Worm (Caenorhabditis elegans) whole organism, L2 larva: ENCODE measurements around the gene F36A4.2.

Experiments used
- C34F6.9 ChIP-seq: fragments of 150-350 bp; optimal IDR thresholded peaks from 2 replicates; lab custom pipeline; 2014; ENCODE audit warnings: missing biosample characterization, missing genetic modification characterization
- F13H6.1 ChIP-seq: sonication (generic microtip); optimal IDR thresholded peaks from 2 replicates; lab custom pipeline; 2016; ENCODE audit warnings: missing genetic modification characterization, missing compliant biosample characterization
- aly-2 ChIP-seq: fragments of 150-350 bp; optimal IDR thresholded peaks from 2 replicates; lab custom pipeline; 2014; ENCODE audit warnings: missing biosample characterization, missing genetic modification characterization
- ama-1 ChIP-seq: fragments of 150-350 bp; optimal IDR thresholded peaks from 2 replicates; lab custom pipeline; 2018; ENCODE audit warnings: inconsistent platforms
- blmp-1 ChIP-seq: sonication (generic microtip); optimal IDR thresholded peaks from 2 replicates; lab custom pipeline; 2017; ENCODE audit warnings: missing genetic modification characterization, mild to moderate bottlenecking, missing compliant biosample characterization, antibody characterized with exemption, moderate library complexity; ENCODE audit not compliant: insufficient read depth
- ceh-16 ChIP-seq: fragments of 150-350 bp; optimal IDR thresholded peaks from 2 replicates; lab custom pipeline; 2014; ENCODE audit warnings: missing biosample characterization, missing genetic modification characterization
- crh-2 ChIP-seq: sonication (generic microtip); optimal IDR thresholded peaks from 2 replicates; lab custom pipeline; 2017; ENCODE audit warnings: missing biosample characterization, missing genetic modification characterization
- dmd-4 ChIP-seq: sonication (generic microtip); optimal IDR thresholded peaks from 2 replicates; lab custom pipeline; 2017; ENCODE audit warnings: missing biosample characterization, missing genetic modification characterization
- elt-3 ChIP-seq: sonication (generic microtip); optimal IDR thresholded peaks from 2 replicates; lab custom pipeline; 2017; ENCODE audit warnings: missing biosample characterization, missing genetic modification characterization
- gmeb-1 ChIP-seq: fragments of 150-350 bp; optimal IDR thresholded peaks from 2 replicates; lab custom pipeline; 2014; ENCODE audit warnings: missing biosample characterization, missing genetic modification characterization
- lin-39 ChIP-seq: fragments of 150-350 bp; optimal IDR thresholded peaks from 2 replicates; lab custom pipeline; 2014; ENCODE audit warnings: missing biosample characterization, missing genetic modification reagents, missing genetic modification characterization
- lsy-2 ChIP-seq, 2 experiments: fragments of 150-350 bp in 1 of 2; sonication (generic microtip) in 1 of 2; optimal IDR thresholded peaks; 2 replicates each; lab custom pipeline; 2014 to 2017; ENCODE audit warnings: missing biosample characterization in 2 of 2, missing genetic modification characterization in 2 of 2
- mab-5 ChIP-seq: fragments of 150-350 bp; optimal IDR thresholded peaks from 2 replicates; lab custom pipeline; 2014; ENCODE audit warnings: missing biosample characterization, missing genetic modification characterization
- mbf-1 ChIP-seq: sonication (generic microtip); optimal IDR thresholded peaks from 2 replicates; lab custom pipeline; 2017; ENCODE audit warnings: missing biosample characterization, missing genetic modification characterization
- nhr-12 ChIP-seq: fragments of 150-350 bp; optimal IDR thresholded peaks from 2 replicates; lab custom pipeline; 2014; ENCODE audit warnings: missing biosample characterization, missing genetic modification characterization
- nhr-21 ChIP-seq: fragments of 150-350 bp; optimal IDR thresholded peaks from 2 replicates; lab custom pipeline; 2014; ENCODE audit warnings: missing biosample characterization, missing genetic modification characterization
- nhr-23 ChIP-seq: fragments of 150-350 bp; optimal IDR thresholded peaks from 2 replicates; lab custom pipeline; 2014; ENCODE audit warnings: missing biosample characterization, missing genetic modification reagents, missing genetic modification characterization
- nhr-25 ChIP-seq: fragments of 150-350 bp; sonication (generic microtip); optimal IDR thresholded peaks from 3 replicates; lab custom pipeline; 2014; ENCODE audit warnings: missing biosample characterization, missing genetic modification characterization
- nhr-77 ChIP-seq: fragments of 150-350 bp; optimal IDR thresholded peaks from 2 replicates; lab custom pipeline; 2014; ENCODE audit warnings: missing biosample characterization, missing genetic modification characterization
- peb-1 ChIP-seq: fragments of 150-350 bp; optimal IDR thresholded peaks from 2 replicates; lab custom pipeline; 2014; ENCODE audit warnings: missing biosample characterization, missing genetic modification characterization
- sem-4 ChIP-seq: fragments of 150-350 bp; optimal IDR thresholded peaks from 2 replicates; lab custom pipeline; 2014; ENCODE audit warnings: missing biosample characterization, missing genetic modification reagents, missing genetic modification characterization
- sma-9 ChIP-seq, 2 experiments: fragments of 150-350 bp in 1 of 2; sonication (generic microtip) in 1 of 2; optimal IDR thresholded peaks; 2 replicates each; lab custom pipeline; 2014 to 2016; ENCODE audit warnings: missing genetic modification characterization in 2 of 2, mild to moderate bottlenecking in 1 of 2, missing biosample characterization in 1 of 2, missing compliant biosample characterization in 1 of 2, missing genetic modification reagents in 1 of 2, moderate library complexity in 1 of 2
- snpc-4 ChIP-seq: fragments of 150-350 bp; optimal IDR thresholded peaks from 2 replicates; lab custom pipeline; 2014; ENCODE audit warnings: missing biosample characterization, missing genetic modification characterization
- unc-39 ChIP-seq: fragments of 150-350 bp; optimal IDR thresholded peaks from 2 replicates; lab custom pipeline; 2014; ENCODE audit warnings: missing biosample characterization, missing genetic modification characterization
- unc-55 ChIP-seq: fragments of 150-350 bp; sonication (generic microtip); optimal IDR thresholded peaks from 3 replicates; lab custom pipeline; 2014; ENCODE audit warnings: missing biosample characterization, missing genetic modification reagents, missing genetic modification characterization
- unc-62 ChIP-seq: fragments of 150-350 bp; optimal IDR thresholded peaks from 2 replicates; lab custom pipeline; 2014; ENCODE audit warnings: missing biosample characterization, missing genetic modification reagents, missing genetic modification characterization
- zag-1 ChIP-seq: fragments of 150-350 bp; optimal IDR thresholded peaks from 2 replicates; lab custom pipeline; 2014; ENCODE audit warnings: missing biosample characterization, missing genetic modification characterization
- ztf-11 ChIP-seq: sonication (generic microtip); optimal IDR thresholded peaks from 2 replicates; lab custom pipeline; 2017; ENCODE audit warnings: missing biosample characterization, missing genetic modification characterization
- ztf-4 ChIP-seq: fragments of 150-350 bp; optimal IDR thresholded peaks from 2 replicates; lab custom pipeline; 2014; ENCODE audit warnings: missing biosample characterization, missing genetic modification characterization

The F36A4.2 gene

DNA sequence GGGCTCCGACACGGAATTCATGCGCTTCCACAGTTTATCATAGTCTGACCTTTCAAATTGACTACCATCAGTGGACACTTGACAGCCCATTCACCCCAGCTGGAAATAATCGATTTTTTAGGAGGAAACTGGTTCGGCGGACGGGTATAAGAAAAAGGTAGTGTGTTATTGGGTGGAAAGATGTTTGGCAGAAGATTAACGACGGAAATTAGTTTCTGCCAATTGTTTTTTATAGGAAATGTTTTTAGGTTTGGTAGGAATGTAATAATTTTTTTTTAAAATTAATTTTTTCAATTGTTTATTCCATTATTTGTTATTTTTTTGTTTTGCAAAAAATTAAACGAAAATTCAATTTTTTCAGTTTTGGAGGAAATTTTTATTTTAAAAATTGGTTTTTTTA is 28.0 kb downstream of the F36A4.2 start, which contains the start of gene F15E6.9:
Gene F15E6.9, minus strand, starts transcription at position 101 of the 400 bp plus-strand sequence.
- TF ChIP-seq dmd-4 (tag; lab: Kevin White, UChicago) (no peak), blmp-1 (tag; lab: Kevin White, UChicago) (no peak), unc-62 (GFP tag; lab: Kevin White, UChicago) (no peak), C34F6.9 (no peak), mbf-1 (tag; lab: Kevin White, UChicago) (no peak)

DNA sequence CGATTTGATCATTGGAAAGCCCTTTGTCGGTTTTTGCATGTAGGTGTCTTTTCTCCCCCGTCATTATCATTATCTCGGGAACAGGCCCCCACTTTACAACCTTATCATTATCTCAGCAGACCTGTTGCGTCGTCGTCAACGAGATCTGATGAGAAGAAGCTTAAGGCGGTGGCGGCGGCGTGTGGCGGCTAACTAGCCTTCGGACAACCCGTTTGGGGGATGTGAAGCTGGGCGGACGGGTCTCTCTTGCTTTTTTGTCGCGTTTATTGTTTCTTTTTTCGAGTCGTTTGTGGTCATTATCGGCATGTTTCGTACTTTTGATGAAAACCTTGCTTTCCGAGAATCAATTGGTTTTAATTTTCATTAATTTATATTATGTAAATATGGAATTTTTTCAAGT is 29.0 kb downstream of the F36A4.2 start:
- TF ChIP-seq nhr-21 (tag; lab: Kevin White, UChicago) (peak; percentile 30), nhr-25 (tag; lab: Kevin White, UChicago) (peak; percentile 44), zag-1 (tag; lab: Kevin White, UChicago) (no peak)

DNA sequence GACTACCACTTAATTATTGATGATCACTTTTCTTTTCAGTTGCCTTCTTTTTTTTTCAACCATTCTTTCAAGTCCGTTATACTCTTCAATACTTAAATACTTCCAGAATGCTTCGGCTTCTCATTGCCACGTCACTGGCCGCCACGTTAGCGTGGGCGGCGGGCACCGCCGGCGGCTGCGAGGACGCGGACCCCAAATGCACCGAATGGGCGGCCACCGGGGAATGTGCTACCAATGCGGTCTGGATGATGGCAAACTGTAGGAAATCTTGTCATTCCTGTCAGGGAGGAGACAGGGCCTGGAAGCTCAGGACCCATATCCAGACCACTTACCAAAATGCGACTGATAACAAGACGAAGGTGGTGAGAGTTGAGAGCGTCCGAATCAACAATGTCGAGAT is 30.2 kb downstream of the F36A4.2 start, which contains the start of gene lgc-22:
Gene lgc-22, plus strand, starts transcription at position 105 of the 400 bp plus-strand sequence.
- TF ChIP-seq peb-1, result no peak
- TF ChIP-seq F13H6.1 (tag; lab: Kevin White, UChicago), result no peak
- no peak for TF ChIP-seq ama-1
- TF ChIP-seq nhr-23, result no peak
- TF ChIP-seq unc-55, result no peak
- TF ChIP-seq zag-1 (tag; lab: Kevin White, UChicago), result no peak
- no peak for TF ChIP-seq mab-5 (tag; lab: Kevin White, UChicago)
- no peak for TF ChIP-seq snpc-4
- no peak for TF ChIP-seq blmp-1 (tag; lab: Kevin White, UChicago)
- TF ChIP-seq ztf-4 (tag; lab: Kevin White, UChicago), result no peak
- no peak for TF ChIP-seq ceh-16 (tag; lab: Kevin White, UChicago)
- TF ChIP-seq lsy-2 (tag; optimal IDR thresholded peaks at IDR 0.05; lab: Kevin White, UChicago), result no peak

DNA sequence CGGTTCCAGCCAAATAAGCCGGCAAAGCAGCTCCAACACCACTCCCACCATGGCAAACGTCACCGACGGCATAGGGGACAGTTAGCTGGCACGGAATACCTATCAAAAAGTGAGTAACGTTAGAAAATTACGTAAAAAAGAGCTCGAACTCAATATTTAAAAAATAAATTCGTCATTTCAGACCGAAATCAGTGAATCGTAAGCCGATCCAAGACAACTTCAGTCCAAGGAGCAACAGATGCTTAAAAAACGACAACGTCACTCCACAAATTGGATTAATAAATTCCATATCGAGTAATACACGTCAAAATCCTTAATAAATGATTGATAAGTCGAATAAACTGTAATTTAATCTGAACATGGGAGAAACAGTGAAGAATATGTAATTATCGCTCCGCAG is 35.3 kb downstream of the F36A4.2 start:
- TF ChIP-seq gmeb-1 (tag; lab: Kevin White, UChicago) (no peak), ama-1 (no peak), nhr-12 (no peak), nhr-23 (no peak), snpc-4 (no peak), ztf-4 (tag; lab: Kevin White, UChicago) (no peak), nhr-21 (tag; lab: Kevin White, UChicago) (no peak), unc-55 (no peak), sem-4 (tag; lab: Kevin White, UChicago) (no peak), ceh-16 (tag; lab: Kevin White, UChicago) (no peak), F13H6.1 (tag; lab: Kevin White, UChicago) (no peak)

DNA sequence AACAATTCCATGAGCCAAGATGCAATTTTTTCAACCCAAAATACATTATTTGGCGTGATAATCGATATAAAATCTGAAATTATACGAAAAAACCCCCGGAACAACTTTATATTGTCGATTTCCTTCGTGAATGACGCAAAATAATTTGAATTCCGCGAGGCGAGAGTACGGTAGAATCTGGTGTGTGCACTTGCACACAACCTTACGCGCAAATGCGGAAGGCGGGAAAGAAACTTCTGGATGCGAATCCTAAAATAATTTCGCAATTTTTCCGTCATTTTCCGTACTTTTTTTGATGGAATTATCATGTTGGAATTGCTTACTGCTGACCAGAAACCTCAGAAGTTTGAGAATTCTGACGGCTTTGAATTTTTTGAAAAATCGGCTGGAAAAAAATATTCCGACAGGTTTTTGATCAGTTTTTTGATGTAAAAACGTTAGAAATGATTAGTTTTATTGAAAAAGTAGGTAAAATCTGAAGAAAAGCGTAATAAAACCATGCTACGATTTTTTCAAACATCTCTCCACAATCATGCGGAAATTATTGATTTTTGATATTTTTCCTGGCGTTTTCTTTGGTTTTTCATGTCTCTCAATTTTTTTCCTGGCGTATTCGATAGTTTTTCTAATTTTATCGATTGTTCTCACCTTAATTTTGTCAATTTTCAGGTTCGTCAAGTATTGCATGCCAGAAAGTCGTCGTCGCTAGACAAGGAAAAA is 36.4 kb downstream of the F36A4.2 start, which contains the start of gene set-9:
Gene set-9, plus strand, starts transcription at position 670 of the 720 bp plus-strand sequence.
- TF ChIP-seq lsy-2 (tag; optimal IDR thresholded peaks at IDR 0.05; lab: Kevin White, UChicago) (no peak), unc-55 (no peak), mab-5 (tag; lab: Kevin White, UChicago) (no peak), nhr-23 (no peak)
- TF ChIP-seq, all 48 proteins: peak for 0

DNA sequence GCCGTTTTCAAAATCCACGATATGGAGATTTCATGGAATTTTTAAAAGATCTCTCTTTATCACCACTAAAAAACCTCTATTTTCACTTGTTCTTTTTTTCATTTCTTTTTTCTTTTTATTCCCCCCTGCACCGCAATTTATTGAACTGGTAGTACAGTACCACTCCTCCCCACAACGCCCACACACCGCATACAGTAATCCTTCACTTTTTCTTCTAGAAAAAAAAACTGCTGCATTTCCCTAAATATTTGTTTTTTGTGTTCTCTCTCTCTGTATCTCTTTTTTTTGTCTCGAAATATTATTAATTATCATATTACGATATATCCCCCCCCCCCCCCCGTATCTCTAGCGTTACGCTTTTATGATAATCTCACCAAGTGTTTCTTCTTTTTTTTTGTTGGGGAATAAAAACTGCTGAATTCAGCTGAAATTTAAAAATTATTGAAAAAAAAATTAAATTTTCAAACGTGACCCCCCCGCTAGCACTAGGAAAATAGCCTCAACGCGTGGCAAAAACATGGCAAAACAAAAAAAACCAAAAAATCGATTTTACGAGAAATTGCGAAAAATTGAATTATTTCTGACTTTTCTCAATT is 45.9 kb downstream of the F36A4.2 start, which contains the start of gene Y24D9B.1:
Gene Y24D9B.1, plus strand, starts transcription at position 546 of the 596 bp plus-strand sequence.
- TF ChIP-seq ama-1, result no peak
- no peak for TF ChIP-seq elt-3 (tag; lab: Kevin White, UChicago)
- TF ChIP-seq crh-2, result no peak
- no peak for TF ChIP-seq unc-62 (GFP tag; lab: Kevin White, UChicago)
- TF ChIP-seq lin-39 (tag; lab: Kevin White, UChicago), result no peak
- TF ChIP-seq nhr-21 (tag; lab: Kevin White, UChicago), result no peak
- no peak for TF ChIP-seq unc-39 (tag; lab: Kevin White, UChicago)
- no peak for TF ChIP-seq unc-55
- no peak for TF ChIP-seq C34F6.9
- TF ChIP-seq ztf-11, result no peak

DNA sequence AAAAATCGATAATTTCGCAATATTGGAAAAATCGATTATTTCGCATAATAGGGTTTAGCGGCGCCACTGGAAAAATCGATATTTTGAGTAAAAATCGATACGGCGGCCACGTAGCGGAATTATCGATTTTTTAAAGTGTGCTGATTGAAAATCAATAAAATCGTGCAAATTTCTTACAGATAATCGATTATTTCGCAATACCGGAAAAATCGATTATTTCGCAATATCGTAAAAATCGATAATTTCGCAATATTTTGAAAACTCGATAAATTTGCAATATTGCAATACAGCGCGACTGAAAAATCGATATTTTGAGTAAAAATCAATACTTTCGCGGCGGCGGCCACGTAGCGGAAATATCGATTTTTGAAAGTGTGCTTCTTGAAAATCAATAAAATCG is 46.6 kb downstream of the F36A4.2 start:
- TF ChIP-seq F13H6.1 (tag; lab: Kevin White, UChicago), result no peak
- no peak for TF ChIP-seq blmp-1 (tag; lab: Kevin White, UChicago)
- TF ChIP-seq lsy-2 (tag; optimal IDR thresholded peaks at IDR 0.05; lab: Kevin White, UChicago), result no peak
- no peak for TF ChIP-seq sma-9 (GFP tag; optimal IDR thresholded peaks at IDR 0.05; lab: Kevin White, UChicago)
- TF ChIP-seq sma-9 (tag; optimal IDR thresholded peaks at IDR 0.05; lab: Kevin White, UChicago), result no peak
- no peak for TF ChIP-seq ama-1
- no peak for TF ChIP-seq elt-3 (tag; lab: Kevin White, UChicago)
- no peak for TF ChIP-seq aly-2 (tag; lab: Kevin White, UChicago)
- TF ChIP-seq nhr-77 (tag; lab: Kevin White, UChicago), result no peak
- TF ChIP-seq ceh-16 (tag; lab: Kevin White, UChicago), result no peak
- TF ChIP-seq unc-62 (GFP tag; lab: Kevin White, UChicago), result no peak
- TF ChIP-seq ztf-11, result no peak
- no peak for TF ChIP-seq lin-39 (tag; lab: Kevin White, UChicago)
